Worm (Caenorhabditis elegans) whole organism, L3 larva: Measurements from ENCODE around the gene ugt-11.

ENCODE experiments used
- aly-2 ChIP-seq: fragments of 150-350 bp; optimal IDR thresholded peaks from 2 replicates; lab custom pipeline; 2014; ENCODE audit warnings: missing biosample characterization, missing genetic modification characterization
- ama-1 ChIP-seq: fragments of 150-350 bp; optimal IDR thresholded peaks from 2 replicates; lab custom pipeline; 2018
- daf-12 ChIP-seq: fragments of 150-350 bp; optimal IDR thresholded peaks from 2 replicates; lab custom pipeline; 2014; ENCODE audit warnings: missing biosample characterization, missing genetic modification reagents, missing genetic modification characterization
- hmg-11 ChIP-seq: sonication (generic microtip); optimal IDR thresholded peaks from 2 replicates; lab custom pipeline; 2016; ENCODE audit warnings: missing genetic modification characterization, missing compliant biosample characterization
- lin-39 ChIP-seq: fragments of 150-350 bp; optimal IDR thresholded peaks from 2 replicates; lab custom pipeline; 2018; ENCODE audit warnings: missing biosample characterization, missing genetic modification reagents, missing genetic modification characterization
- mdl-1 ChIP-seq: fragments of 150-350 bp; optimal IDR thresholded peaks from 2 replicates; lab custom pipeline; 2014; ENCODE audit warnings: missing biosample characterization, missing genetic modification characterization
- nhr-12 ChIP-seq: fragments of 150-350 bp; optimal IDR thresholded peaks from 2 replicates; lab custom pipeline; 2014; ENCODE audit warnings: missing biosample characterization, missing genetic modification characterization
- nhr-25 ChIP-seq: sonication (generic microtip); optimal IDR thresholded peaks from 2 replicates; lab custom pipeline; 2017; ENCODE audit warnings: missing biosample characterization, missing genetic modification characterization
- nhr-28 ChIP-seq: fragments of 150-350 bp; optimal IDR thresholded peaks from 2 replicates; lab custom pipeline; 2014; ENCODE audit warnings: missing biosample characterization, missing genetic modification characterization
- pha-4 ChIP-seq: fragments of 150-350 bp; optimal IDR thresholded peaks from 2 replicates; lab custom pipeline; 2014; ENCODE audit warnings: missing biosample characterization, missing genetic modification reagents, missing genetic modification characterization
- skn-1 ChIP-seq: fragments of 150-350 bp; optimal IDR thresholded peaks from 2 replicates; lab custom pipeline; 2014; ENCODE audit warnings: missing biosample characterization, missing genetic modification characterization
- snpc-4 ChIP-seq: fragments of 150-350 bp; optimal IDR thresholded peaks from 2 replicates; lab custom pipeline; 2014; ENCODE audit warnings: missing biosample characterization, missing genetic modification characterization
- ztf-11 ChIP-seq: fragments of 150-350 bp; optimal IDR thresholded peaks from 2 replicates; lab custom pipeline; 2014; ENCODE audit warnings: missing biosample characterization, missing genetic modification characterization

ce11 chrV:4884490-4884889, 10.4 kb downstream of the ugt-11 start, which contains the start of gene T19H12.12:
- TF ChIP-seq ztf-11, result no peak
- TF ChIP-seq nhr-12 (tag; lab: Kevin White, UChicago), result no peak
- TF ChIP-seq daf-12 (tag; lab: Kevin White, UChicago), result no peak
- TF ChIP-seq hmg-11 (tag; lab: Kevin White, UChicago), result no peak
- no peak for TF ChIP-seq skn-1
- no peak for TF ChIP-seq pha-4 (tag; lab: Kevin White, UChicago)
- no peak for TF ChIP-seq snpc-4 (tag; lab: Kevin White, UChicago)
- no peak for TF ChIP-seq nhr-28 (tag; lab: Kevin White, UChicago)
- TF ChIP-seq ama-1 (lab: Kevin White, UChicago), result no peak
- TF ChIP-seq nhr-25 (tag; lab: Kevin White, UChicago), result no peak
- no peak for TF ChIP-seq lin-39 (tag; lab: Kevin White, UChicago)
- no peak for TF ChIP-seq mdl-1 (tag; lab: Kevin White, UChicago)
- no peak for TF ChIP-seq aly-2 (tag; lab: Kevin White, UChicago)
